Worm (Caenorhabditis elegans) whole organism, L2 larva: ENCODE results near the gene F57B7.2.
"Not testable (repeated sequence)": the region's sequence is repeated elsewhere in the genome, so short reads cannot be mapped to it uniquely, and the experiment has no call there.

Source experiments
- C34F6.9 ChIP-seq: fragments of 150-350 bp; optimal IDR thresholded peaks from 2 replicates; lab custom pipeline; 2014; ENCODE audit warnings: missing biosample characterization, missing genetic modification characterization
- F13H6.1 ChIP-seq: sonication (generic microtip); optimal IDR thresholded peaks from 2 replicates; lab custom pipeline; 2016; ENCODE audit warnings: missing genetic modification characterization, missing compliant biosample characterization
- R02D3.7 ChIP-seq: fragments of 150-350 bp; optimal IDR thresholded peaks from 2 replicates; lab custom pipeline; 2014; ENCODE audit warnings: missing biosample characterization, missing genetic modification characterization
- Y55F3AM.14 ChIP-seq: fragments of 200-800 bp; sonication (Bioruptor generic); optimal IDR thresholded peaks from 2 replicates; lab custom pipeline; 2018; ENCODE audit warnings: mild to moderate bottlenecking, missing genetic modification characterization, missing compliant biosample characterization
- ZK546.5 ChIP-seq: sonication (generic microtip); optimal IDR thresholded peaks from 2 replicates; lab custom pipeline; 2017; ENCODE audit warnings: missing biosample characterization, missing genetic modification characterization
- ceh-82 ChIP-seq: fragments of 150-350 bp; optimal IDR thresholded peaks from 2 replicates; lab custom pipeline; 2014; ENCODE audit warnings: missing biosample characterization, missing genetic modification characterization
- elt-3 ChIP-seq: sonication (generic microtip); optimal IDR thresholded peaks from 2 replicates; lab custom pipeline; 2017; ENCODE audit warnings: missing biosample characterization, missing genetic modification characterization
- lin-39 ChIP-seq: fragments of 150-350 bp; optimal IDR thresholded peaks from 2 replicates; lab custom pipeline; 2014; ENCODE audit warnings: missing biosample characterization, missing genetic modification reagents, missing genetic modification characterization
- lsy-2 ChIP-seq, 2 experiments: fragments of 150-350 bp in 1 of 2; sonication (generic microtip) in 1 of 2; optimal IDR thresholded peaks; 2 replicates each; lab custom pipeline; 2014 to 2017; ENCODE audit warnings: missing biosample characterization in 2 of 2, missing genetic modification characterization in 2 of 2
- mbf-1 ChIP-seq: sonication (generic microtip); optimal IDR thresholded peaks from 2 replicates; lab custom pipeline; 2017; ENCODE audit warnings: missing biosample characterization, missing genetic modification characterization
- mdl-1 ChIP-seq, 2 experiments: fragments of 150-350 bp in 1 of 2; sonication (generic microtip) in 1 of 2; optimal IDR thresholded peaks; 2 replicates each; lab custom pipeline; 2017; ENCODE audit warnings: missing biosample characterization in 2 of 2, missing genetic modification characterization in 2 of 2
- nhr-129 ChIP-seq: fragments of 150-350 bp; optimal IDR thresholded peaks from 2 replicates; lab custom pipeline; 2014; ENCODE audit warnings: missing biosample characterization, missing genetic modification characterization
- nhr-23 ChIP-seq: fragments of 150-350 bp; optimal IDR thresholded peaks from 2 replicates; lab custom pipeline; 2014; ENCODE audit warnings: missing biosample characterization, missing genetic modification reagents, missing genetic modification characterization
- nhr-6 ChIP-seq: fragments of 150-350 bp; optimal IDR thresholded peaks from 2 replicates; lab custom pipeline; 2014; ENCODE audit warnings: missing biosample characterization, missing genetic modification characterization
- peb-1 ChIP-seq: fragments of 150-350 bp; optimal IDR thresholded peaks from 2 replicates; lab custom pipeline; 2014; ENCODE audit warnings: missing biosample characterization, missing genetic modification characterization
- skn-1 ChIP-seq: sonication (generic microtip); optimal IDR thresholded peaks from 2 replicates; lab custom pipeline; 2017; ENCODE audit warnings: missing biosample characterization, missing genetic modification characterization
- sma-3 ChIP-seq: sonication (generic microtip); optimal IDR thresholded peaks from 2 replicates; lab custom pipeline; 2016; ENCODE audit warnings: missing genetic modification reagents, missing genetic modification characterization, missing compliant biosample characterization
- sma-9 ChIP-seq, 2 experiments: fragments of 150-350 bp in 1 of 2; sonication (generic microtip) in 1 of 2; optimal IDR thresholded peaks; 2 replicates each; lab custom pipeline; 2014 to 2016; ENCODE audit warnings: missing genetic modification characterization in 2 of 2, mild to moderate bottlenecking in 1 of 2, missing biosample characterization in 1 of 2, missing compliant biosample characterization in 1 of 2, missing genetic modification reagents in 1 of 2, moderate library complexity in 1 of 2
- unc-39 ChIP-seq: fragments of 150-350 bp; optimal IDR thresholded peaks from 2 replicates; lab custom pipeline; 2014; ENCODE audit warnings: missing biosample characterization, missing genetic modification characterization
- unc-62 ChIP-seq: fragments of 150-350 bp; optimal IDR thresholded peaks from 2 replicates; lab custom pipeline; 2014; ENCODE audit warnings: missing biosample characterization, missing genetic modification reagents, missing genetic modification characterization
- zag-1 ChIP-seq: fragments of 150-350 bp; optimal IDR thresholded peaks from 2 replicates; lab custom pipeline; 2014; ENCODE audit warnings: missing biosample characterization, missing genetic modification characterization
- ztf-1 ChIP-seq: fragments of 200-800 bp; sonication (Bioruptor generic); conservative IDR thresholded peaks from 2 replicates; pipeline ENCODE4 v1.3.6; 2022; ENCODE audit warnings: missing genetic modification characterization, missing compliant biosample characterization
- ztf-11 ChIP-seq: sonication (generic microtip); optimal IDR thresholded peaks from 2 replicates; lab custom pipeline; 2017; ENCODE audit warnings: missing biosample characterization, missing genetic modification characterization

Gene F57B7.2

ce11 chrV:11402610-11403009, 40.8 kb downstream of the F57B7.2 start, which contains the start of gene nas-19:
TSS of gene nas-19 (minus strand) at chrV:11402710.
- no peak for TF ChIP-seq mdl-1 (tag; optimal IDR thresholded peaks at IDR 0.05; lab: Kevin White, UChicago)
- TF ChIP-seq ztf-1 (GFP tag; lab: Robert Waterston, UW) = no peak
- no peak for TF ChIP-seq ZK546.5
- no peak for TF ChIP-seq mbf-1 (tag; lab: Kevin White, UChicago)
- no peak for TF ChIP-seq nhr-6 (tag; lab: Kevin White, UChicago)
- TF ChIP-seq nhr-129 (tag; lab: Kevin White, UChicago) = no peak
- no peak for TF ChIP-seq lsy-2 (tag; optimal IDR thresholded peaks at IDR 0.05; lab: Kevin White, UChicago)
- TF ChIP-seq F13H6.1 = no peak

ce11 chrV:11398616-11399015, 44.8 kb downstream of the F57B7.2 start, which contains the start of gene nas-17:
TSS of gene nas-17 (plus strand) at chrV:11398916.
- TF ChIP-seq peb-1 (tag; lab: Kevin White, UChicago) (no peak), ztf-1 (GFP tag; lab: Robert Waterston, UW) (no peak), elt-3 (tag; lab: Kevin White, UChicago) (no peak), skn-1 (no peak), sma-9 (GFP tag; optimal IDR thresholded peaks at IDR 0.05; lab: Kevin White, UChicago) (no peak), sma-9 (tag; optimal IDR thresholded peaks at IDR 0.05; lab: Kevin White, UChicago) (no peak)

- TF ChIP-seq Y55F3AM.14 (GFP tag; lab: Kevin White, UChicago); unc-62 (GFP tag; lab: Kevin White, UChicago); ceh-82: not testable (repeated sequence)
Observed at ce11 chrV:11396134-11396533, 47.3 kb downstream of the F57B7.2 start, which contains the start of gene nas-18. TSS of gene nas-18 (plus strand) at chrV:11396434.

- not testable (repeated sequence) for TF ChIP-seq nhr-6 (tag; lab: Kevin White, UChicago); sma-3; zag-1 (tag; lab: Kevin White, UChicago)
Observed at ce11 chrV:11395024-11395423, 48.4 kb downstream of the F57B7.2 start, which contains the start of gene K03B8.4. TSS of gene K03B8.4 (minus strand) at chrV:11395124.

- no peak for TF ChIP-seq skn-1
- TF ChIP-seq lsy-2 (tag; optimal IDR thresholded peaks at IDR 0.05; lab: Kevin White, UChicago) = no peak
- TF ChIP-seq R02D3.7 (tag; lab: Kevin White, UChicago) = no peak
- no peak for TF ChIP-seq lin-39 (tag; lab: Kevin White, UChicago)
- no peak for TF ChIP-seq ztf-11 (tag; lab: Kevin White, UChicago)
- no peak for TF ChIP-seq Y55F3AM.14 (GFP tag; lab: Kevin White, UChicago)
- no peak for TF ChIP-seq C34F6.9
- TF ChIP-seq peb-1 (tag; lab: Kevin White, UChicago) = no peak
- no peak for TF ChIP-seq unc-62 (GFP tag; lab: Kevin White, UChicago)
- no peak for TF ChIP-seq unc-39 (tag; lab: Kevin White, UChicago)
- TF ChIP-seq ZK546.5 = no peak
- no peak for TF ChIP-seq sma-9 (GFP tag; optimal IDR thresholded peaks at IDR 0.05; lab: Kevin White, UChicago)
- no peak for TF ChIP-seq sma-9 (tag; optimal IDR thresholded peaks at IDR 0.05; lab: Kevin White, UChicago)
- TF ChIP-seq nhr-23 (tag; lab: Kevin White, UChicago) = no peak
- TF ChIP-seq, all 48 proteins: peak for 0
Observed at ce11 chrV:11392020-11392419, 51.4 kb downstream of the F57B7.2 start, which contains the start of gene nas-16. TSS of gene nas-16 (plus strand) at chrV:11392320.
